Fruit fly (Drosophila melanogaster) whole organism, embryonic: ENCODE measurements around the gene RPA1.

ENCODE experiments used
- Atf6 ChIP-seq: fragments of 200-800 bp; sonication (Bioruptor generic); IDR thresholded peaks from 2 replicates; pipeline ENCODE4 v1.3.6; 2022; ENCODE audit warnings: missing biosample characterization, missing genetic modification characterization
- CG1024 ChIP-seq: fragments of 200-800 bp; sonication (Bioruptor generic); IDR thresholded peaks from 2 replicates; pipeline ENCODE4 v1.3.6; 2022; ENCODE audit warnings: missing biosample characterization, missing genetic modification characterization
- CG11085 ChIP-seq: fragments of 200-800 bp; sonication (Bioruptor generic); IDR thresholded peaks from 2 replicates; pipeline ENCODE4 v1.3.6; 2022; ENCODE audit warnings: missing biosample characterization, missing genetic modification characterization
- CG11456 ChIP-seq: fragments of 200-800 bp; sonication (Bioruptor generic); IDR thresholded peaks from 3 replicates; pipeline ENCODE4 v1.3.6; 2022; ENCODE audit warnings: missing biosample characterization, missing genetic modification characterization
- CG12236 ChIP-seq: fragments of 200-800 bp; sonication (Bioruptor generic); optimal IDR thresholded peaks from 2 replicates; lab custom pipeline; 2016; ENCODE audit warnings: missing biosample characterization, missing genetic modification characterization
- CG12391 ChIP-seq: fragments of 200-800 bp; sonication (Bioruptor generic); optimal IDR thresholded peaks from 3 replicates; lab custom pipeline; 2018; ENCODE audit warnings: missing biosample characterization, mild to moderate bottlenecking, missing genetic modification characterization, moderate library complexity
- CG12769 ChIP-seq: fragments of 200-800 bp; sonication (Bioruptor generic); optimal IDR thresholded peaks from 2 replicates; lab custom pipeline; 2019; ENCODE audit warnings: missing biosample characterization, mild to moderate bottlenecking, missing genetic modification characterization, moderate library complexity
- CG13624 ChIP-seq: fragments of 200-800 bp; sonication (Bioruptor generic); optimal IDR thresholded peaks from 2 replicates; lab custom pipeline; 2016; ENCODE audit warnings: missing biosample characterization, missing genetic modification characterization
- CG14014 ChIP-seq: fragments of 200-800 bp; sonication (Bioruptor generic); IDR thresholded peaks from 2 replicates; pipeline ENCODE4 v1.3.6; 2022; ENCODE audit warnings: missing biosample characterization, missing genetic modification characterization
- CG18011 ChIP-seq: fragments of 200-800 bp; sonication (Bioruptor generic); optimal IDR thresholded peaks from 2 replicates; lab custom pipeline; 2017; ENCODE audit warnings: missing biosample characterization, missing genetic modification characterization, mild to moderate bottlenecking, moderate library complexity, missing genotype
- CG30403 ChIP-seq: fragments of 200-800 bp; sonication (Bioruptor generic); optimal IDR thresholded peaks from 3 replicates; lab custom pipeline; 2016; ENCODE audit warnings: missing biosample characterization, missing genetic modification characterization
- CG3065 ChIP-seq: fragments of 200-800 bp; sonication (Bioruptor generic); optimal IDR thresholded peaks from 2 replicates; lab custom pipeline; 2016; ENCODE audit warnings: missing biosample characterization, missing genetic modification characterization
- CG4424 ChIP-seq: fragments of 200-800 bp; sonication (Bioruptor generic); optimal IDR thresholded peaks from 3 replicates; lab custom pipeline; 2016; ENCODE audit warnings: missing biosample characterization, missing genetic modification characterization
- CG5180 ChIP-seq: fragments of 200-800 bp; sonication (Bioruptor generic); optimal IDR thresholded peaks from 3 replicates; lab custom pipeline; 2017; ENCODE audit warnings: missing biosample characterization, missing genetic modification characterization, mild to moderate bottlenecking, moderate library complexity, missing genetic modification reagents
- CG7839 ChIP-seq: fragments of 200-800 bp; sonication (Bioruptor generic); optimal IDR thresholded peaks from 3 replicates; lab custom pipeline; 2018; ENCODE audit warnings: missing biosample characterization, mild to moderate bottlenecking, missing genetic modification characterization, moderate library complexity
- CG8281 ChIP-seq: fragments of 200-800 bp; sonication (Bioruptor generic); optimal IDR thresholded peaks from 2 replicates; lab custom pipeline; 2018; ENCODE audit warnings: missing biosample characterization, mild to moderate bottlenecking, missing genetic modification characterization, moderate library complexity
- CG8359 ChIP-seq: fragments of 200-800 bp; sonication (Bioruptor generic); optimal IDR thresholded peaks from 2 replicates; lab custom pipeline; 2017; ENCODE audit warnings: missing biosample characterization, mild to moderate bottlenecking, missing genetic modification characterization, borderline replicate concordance
- CG9215 ChIP-seq: fragments of 200-800 bp; sonication (Bioruptor generic); IDR thresholded peaks from 2 replicates; pipeline ENCODE4 v1.3.6; 2022; ENCODE audit warnings: missing biosample characterization, missing genetic modification characterization
- CG9876 ChIP-seq: fragments of 200-800 bp; sonication (Bioruptor generic); optimal IDR thresholded peaks from 2 replicates; lab custom pipeline; 2016; ENCODE audit warnings: missing biosample characterization, missing genetic modification characterization
- Chrac-16 ChIP-seq: fragments of 200-800 bp; sonication (Bioruptor generic); optimal IDR thresholded peaks from 3 replicates; lab custom pipeline; 2016; ENCODE audit warnings: missing biosample characterization, missing genetic modification characterization
- Dad ChIP-seq: fragments of 200-800 bp; sonication (Bioruptor generic); optimal IDR thresholded peaks from 3 replicates; lab custom pipeline; 2016; ENCODE audit warnings: missing biosample characterization, missing genetic modification characterization
- Eip74EF ChIP-seq, 2 experiments: fragments of 200-800 bp in 1 of 2; fragments of >200 bp in 1 of 2; sonication (Bioruptor generic) in 1 of 2; optimal IDR thresholded peaks; 2 replicates each; lab custom pipeline; 2017 to 2019; ENCODE audit warnings: missing biosample characterization in 2 of 2, missing genetic modification characterization in 2 of 2, mild to moderate bottlenecking in 1 of 2, moderate library complexity in 1 of 2
- HHEX ChIP-seq: fragments of 200-800 bp; sonication (Bioruptor generic); optimal IDR thresholded peaks from 3 replicates; lab custom pipeline; 2017; ENCODE audit warnings: missing biosample characterization, mild to moderate bottlenecking, missing genetic modification characterization, missing genetic modification reagents
- Hr78 ChIP-seq, 2 experiments: fragments of 200-800 bp in 1 of 2; fragments of >200 bp in 1 of 2; sonication (Bioruptor generic) in 1 of 2; optimal IDR thresholded peaks; 2 replicates each; lab custom pipeline; 2017 to 2019; ENCODE audit warnings: missing biosample characterization in 2 of 2, missing genetic modification characterization in 2 of 2, mild to moderate bottlenecking in 1 of 2, moderate library complexity in 1 of 2
- Mad ChIP-seq: fragments of 200-800 bp; sonication (Bioruptor generic); optimal IDR thresholded peaks from 2 replicates; lab custom pipeline; 2016; ENCODE audit warnings: missing biosample characterization, missing genetic modification characterization
- PHDP ChIP-seq: fragments of 200-800 bp; sonication (Bioruptor generic); optimal IDR thresholded peaks from 3 replicates; lab custom pipeline; 2018; ENCODE audit warnings: missing biosample characterization, mild to moderate bottlenecking, missing genetic modification characterization, moderate library complexity
- Scr ChIP-seq: fragments of 200-800 bp; sonication (Bioruptor generic); IDR thresholded peaks from 2 replicates; pipeline ENCODE4 v1.3.6; 2022; ENCODE audit warnings: missing biosample characterization, missing genetic modification characterization; ENCODE audit not compliant: partially characterized antibody
- Vsx1 ChIP-seq: fragments of 200-800 bp; sonication (Bioruptor generic); optimal IDR thresholded peaks from 2 replicates; lab custom pipeline; 2017; ENCODE audit warnings: missing biosample characterization, mild to moderate bottlenecking, missing genetic modification characterization, missing genetic modification reagents
- Xrp1 ChIP-seq: fragments of 200-800 bp; sonication (Bioruptor generic); IDR thresholded peaks from 2 replicates; pipeline ENCODE4 v1.3.6; 2022; ENCODE audit warnings: missing biosample characterization, missing genetic modification characterization
- ab ChIP-seq: fragments of 200-800 bp; sonication (Bioruptor generic); optimal IDR thresholded peaks from 2 replicates; lab custom pipeline; 2016; ENCODE audit warnings: missing biosample characterization, missing genetic modification characterization
- ap ChIP-seq: fragments of 200-800 bp; sonication (Bioruptor generic); IDR thresholded peaks from 2 replicates; pipeline ENCODE4 v1.3.6; 2022; ENCODE audit warnings: missing biosample characterization, missing genetic modification characterization
- crc ChIP-seq: fragments of 200-800 bp; sonication (Bioruptor generic); optimal IDR thresholded peaks from 2 replicates; lab custom pipeline; 2016; ENCODE audit warnings: missing biosample characterization, missing genetic modification characterization
- croc ChIP-seq: fragments of 200-800 bp; sonication (Bioruptor generic); conservative IDR thresholded peaks from 3 replicates; pipeline ENCODE4 v1.3.6; 2022; ENCODE audit warnings: missing biosample characterization, missing genetic modification characterization
- cwo ChIP-seq: fragments of 200-800 bp; sonication (Bioruptor generic); optimal IDR thresholded peaks from 3 replicates; lab custom pipeline; 2017; ENCODE audit warnings: missing biosample characterization, missing genetic modification characterization, mild to moderate bottlenecking, moderate library complexity, missing genetic modification reagents
- dan ChIP-seq: fragments of 200-800 bp; sonication (Bioruptor generic); IDR thresholded peaks from 2 replicates; pipeline ENCODE4 v1.3.6; 2022; ENCODE audit warnings: missing biosample characterization, missing genetic modification characterization
- eve ChIP-seq, 2 experiments: fragments of >200 bp; optimal IDR thresholded peaks; 2 replicates each; lab custom pipeline; 2017; ENCODE audit warnings: missing biosample characterization in 2 of 2, missing genetic modification characterization in 2 of 2
- fd64A ChIP-seq: fragments of 200-800 bp; sonication (Bioruptor generic); optimal IDR thresholded peaks from 3 replicates; lab custom pipeline; 2018; ENCODE audit warnings: missing biosample characterization, mild to moderate bottlenecking, missing genetic modification characterization
- gcm ChIP-seq: fragments of 200-800 bp; sonication (Bioruptor generic); optimal IDR thresholded peaks from 2 replicates; lab custom pipeline; 2019; ENCODE audit warnings: missing biosample characterization, mild to moderate bottlenecking, missing genetic modification characterization, moderate library complexity
- grn ChIP-seq: fragments of 200-800 bp; sonication (Bioruptor generic); optimal IDR thresholded peaks from 3 replicates; lab custom pipeline; 2017; ENCODE audit warnings: missing biosample characterization, missing genetic modification characterization
- gt ChIP-seq: fragments of 200-800 bp; sonication (Bioruptor generic); IDR thresholded peaks from 2 replicates; pipeline ENCODE4 v1.3.6; 2022; ENCODE audit warnings: missing biosample characterization, missing genetic modification characterization
- her ChIP-seq: fragments of 200-800 bp; sonication (Bioruptor generic); optimal IDR thresholded peaks from 2 replicates; lab custom pipeline; 2016; ENCODE audit warnings: missing biosample characterization, missing genetic modification characterization
- nau ChIP-seq: fragments of 200-800 bp; sonication (Bioruptor generic); optimal IDR thresholded peaks from 3 replicates; lab custom pipeline; 2017; ENCODE audit warnings: missing biosample characterization, mild to moderate bottlenecking, missing genetic modification characterization, missing genetic modification reagents
- schlank ChIP-seq: fragments of 200-800 bp; sonication (Bioruptor generic); optimal IDR thresholded peaks from 2 replicates; lab custom pipeline; 2018; ENCODE audit warnings: missing biosample characterization, mild to moderate bottlenecking, missing genetic modification characterization
- sens ChIP-seq: fragments of 200-800 bp; sonication (Bioruptor generic); peaks from one replicate; lab custom pipeline; 2016; ENCODE audit warnings: missing biosample characterization, missing genetic modification characterization
- sens-2 ChIP-seq: fragments of 200-800 bp; sonication (Bioruptor generic); IDR thresholded peaks from 2 replicates; pipeline ENCODE4 v1.3.6; 2022; ENCODE audit warnings: missing biosample characterization, missing genetic modification characterization
- slbo ChIP-seq: fragments of 200-800 bp; sonication (Bioruptor generic); IDR thresholded peaks from 2 replicates; pipeline ENCODE4 v1.3.6; 2022; ENCODE audit warnings: missing biosample characterization, missing genetic modification characterization
- stwl ChIP-seq: fragments of 200-800 bp; sonication (Bioruptor generic); optimal IDR thresholded peaks from 3 replicates; lab custom pipeline; 2018; ENCODE audit warnings: missing biosample characterization, mild to moderate bottlenecking, missing genetic modification characterization, moderate library complexity
- twi ChIP-seq: fragments of 200-800 bp; optimal IDR thresholded peaks from 2 replicates; lab custom pipeline; 2019; ENCODE audit warnings: missing biosample characterization, mild to moderate bottlenecking, missing genetic modification characterization, moderate library complexity
- vnd ChIP-seq: fragments of 200-800 bp; sonication (Bioruptor generic); IDR thresholded peaks from 3 replicates; pipeline ENCODE4 v1.3.6; 2022; ENCODE audit warnings: missing biosample characterization, missing genetic modification characterization; ENCODE audit not compliant: partially characterized antibody

The RPA1 gene

DNA sequence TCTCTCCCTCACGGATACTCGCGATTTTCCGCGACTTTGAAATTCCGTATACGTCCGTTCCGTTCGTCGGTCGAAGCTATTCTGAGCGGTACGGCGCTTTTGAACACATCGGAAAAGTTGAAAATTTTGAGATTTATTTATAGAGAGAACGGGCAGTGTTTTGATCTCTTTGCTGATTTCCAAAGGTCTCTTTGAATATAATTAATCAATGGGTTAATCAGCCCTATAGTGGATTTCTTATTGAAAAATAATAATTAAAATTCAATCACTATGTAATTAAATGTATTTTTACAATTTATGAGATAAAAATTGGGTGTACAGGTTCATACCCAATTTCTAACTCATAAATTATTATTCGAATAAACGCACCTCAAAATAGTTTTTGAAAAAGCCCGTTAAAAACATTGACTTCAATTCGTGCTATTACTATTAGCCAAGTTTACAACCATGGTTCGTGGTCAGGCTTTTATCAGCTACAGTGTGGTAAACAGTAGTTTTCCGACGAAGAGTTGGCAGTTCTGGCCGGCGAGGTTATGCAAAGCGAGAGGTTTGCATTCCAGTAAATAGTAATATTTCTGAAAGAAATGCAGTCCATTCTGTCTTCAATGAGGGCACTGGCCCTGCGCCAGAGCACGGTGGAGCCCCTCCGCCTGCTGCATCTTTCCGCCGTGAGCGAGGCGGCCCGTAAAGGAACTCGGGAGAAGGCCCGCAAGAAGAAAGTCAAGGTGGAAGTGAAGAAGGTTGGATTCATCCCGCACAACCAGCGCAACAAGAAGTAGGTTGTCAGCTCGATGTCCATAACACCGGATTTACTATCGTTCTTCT is 36.9 kb upstream of the RPA1 start, which contains the start of the genes CG9626 and mRpL1 (continued):
- TF ChIP-seq slbo (GFP tag; lab: Robert Waterston, UW): peak; percentile 49; the same call in 1 of the 2 replicates
- TF ChIP-seq ap (GFP tag; lab: Robert Waterston, UW): no peak
- no peak for TF ChIP-seq CG1024 (GFP tag; lab: Robert Waterston, UW)
- no peak for TF ChIP-seq CG9215
- TF ChIP-seq fd64A (GFP tag; lab: Kevin White, UChicago): no peak
- no peak for TF ChIP-seq Atf6
- peak; percentile 6 for TF ChIP-seq CG3065 (GFP tag; lab: Kevin White, UChicago)
- peak; percentile 41 for TF ChIP-seq CG12769
- no peak for TF ChIP-seq CG11085 (GFP tag; lab: Robert Waterston, UW)
- TF ChIP-seq croc (GFP tag; lab: Robert Waterston, UW): no peak
- TF ChIP-seq CG8359 (GFP tag; lab: Kevin White, UChicago): no peak
- TF ChIP-seq cwo: no peak
- TF ChIP-seq Chrac-16 (GFP tag; lab: Kevin White, UChicago): no peak
- no peak for TF ChIP-seq crc (GFP tag; lab: Kevin White, UChicago)
- peak; percentile 68 for TF ChIP-seq sens (GFP tag; lab: Kevin White, UChicago)
- TF ChIP-seq HHEX (GFP tag; lab: Kevin White, UChicago): no peak
- TF ChIP-seq grn: no peak
- TF ChIP-seq CG9876: no peak
- peak; percentile 34 for TF ChIP-seq Dad (GFP tag; lab: Kevin White, UChicago)
- TF ChIP-seq CG7839 (tag; lab: Kevin White, UChicago): no peak
- no peak for TF ChIP-seq CG14014 (GFP tag; lab: Robert Waterston, UW)
- TF ChIP-seq CG30403: peak; percentile 12
- TF ChIP-seq CG18011: no peak
- TF ChIP-seq CG12236 (GFP tag; lab: Kevin White, UChicago): no peak
- TF ChIP-seq ab (GFP tag; lab: Kevin White, UChicago): no peak
- no peak for TF ChIP-seq gcm
- TF ChIP-seq PHDP (tag; lab: Kevin White, UChicago): no peak
- no peak for TF ChIP-seq eve (GFP tag; optimal IDR thresholded peaks at IDR 0.05; lab: Kevin White, UChicago)
- no peak for TF ChIP-seq twi (tag; lab: Kevin White, UChicago)
- no peak for TF ChIP-seq nau (GFP tag; lab: Kevin White, UChicago)
- TF ChIP-seq CG4424 (GFP tag; lab: Kevin White, UChicago): no peak
- TF ChIP-seq CG11456 (GFP tag; lab: Robert Waterston, UW): no peak
- no peak for TF ChIP-seq Eip74EF (GFP tag; optimal IDR thresholded peaks at IDR 0.05; lab: Kevin White, UChicago)
- TF ChIP-seq CG8281 (tag; lab: Kevin White, UChicago): peak; percentile 75
- TF ChIP-seq gt: no peak
- peak; percentile 34 for TF ChIP-seq CG12391
- no peak for TF ChIP-seq Vsx1 (GFP tag; lab: Kevin White, UChicago)
- no peak for TF ChIP-seq dan (GFP tag; lab: Robert Waterston, UW)
- TF ChIP-seq her: no peak
- no peak for TF ChIP-seq schlank (tag; lab: Kevin White, UChicago)
- no peak for TF ChIP-seq Xrp1 (GFP tag; lab: Robert Waterston, UW)
- TF ChIP-seq CG5180 (GFP tag; lab: Kevin White, UChicago): no peak
- no peak for TF ChIP-seq sens-2 (GFP tag; lab: Robert Waterston, UW)
- no peak for TF ChIP-seq vnd
- no peak for TF ChIP-seq Hr78 (GFP tag; optimal IDR thresholded peaks at IDR 0.05; lab: Kevin White, UChicago)
- peak; percentile 42 for TF ChIP-seq CG13624
- no peak for TF ChIP-seq stwl (tag; lab: Kevin White, UChicago)
- peak; percentile 23; the same call in 1 of the 2 replicates for TF ChIP-seq Scr (GFP tag; lab: Robert Waterston, UW)
- TF ChIP-seq Mad (GFP tag; lab: Kevin White, UChicago): peak; percentile 15
